6 worm cellular contexts compared by ENCODE assay signal in the genomic region with DNA sequence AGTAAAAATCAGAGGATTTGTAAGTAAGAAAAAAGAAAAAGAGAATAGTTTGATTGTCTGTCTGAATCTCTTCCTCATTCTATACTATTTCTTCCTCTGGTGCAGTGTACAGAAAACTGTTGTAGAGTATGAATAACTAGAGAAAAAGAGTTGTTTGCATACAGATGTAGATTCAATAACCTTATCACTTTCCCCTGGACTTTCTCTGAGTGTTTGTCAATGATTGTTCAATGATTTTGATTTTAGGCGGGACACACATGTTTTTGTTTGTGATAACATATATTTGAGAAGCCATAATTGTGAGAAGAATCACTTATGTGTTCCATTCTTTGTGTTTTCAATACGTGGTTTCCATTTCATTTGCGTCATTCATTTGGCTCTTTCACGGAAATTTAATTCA.
A peak's percentile ranks its signal among the peaks of the same experiment; 100 is the strongest.
TF ChIP-seq lines count a peak whose summit lies in the region.

No protein-coding gene starts in this region.

TF ChIP-seq in whole organism, L1 larva, 84 proteins besides CTCF, POLR2A, EP300 and RAD21:
- TF ChIP-seq efl-1 (optimal IDR thresholded peaks at IDR 0.05; lab: Kevin White, UChicago) (no peak), efl-1 (GFP tag; optimal IDR thresholded peaks at IDR 0.05 in 1 of 2; lab: Kevin White, UChicago) (peak in 1 of 2 experiments; percentile 10), grh-1 (GFP tag; IDR thresholded peaks at IDR 0.05; lab: Robert Waterston, UW) (no peak), lin-14 (GFP tag; optimal IDR thresholded peaks at IDR 0.05; lab: Kevin White, UChicago) (peak; percentile 23), lsy-2 (tag; optimal IDR thresholded peaks at IDR 0.05; lab: Kevin White, UChicago) (no peak), nhr-20 (tag; optimal IDR thresholded peaks at IDR 0.05; lab: Kevin White, UChicago) (peak; percentile 3), nhr-71 (tag; optimal IDR thresholded peaks at IDR 0.05; lab: Kevin White, UChicago) (no peak), blmp-1 (tag; optimal IDR thresholded peaks at IDR 0.05; lab: Kevin White, UChicago) (peak; percentile 48), elt-2 (tag; optimal IDR thresholded peaks at IDR 0.05; lab: Kevin White, UChicago) (peak; percentile 71)

TF ChIP-seq in whole organism, L2 larva, 48 proteins besides CTCF, POLR2A, EP300 and RAD21:
- peak; percentile 55 for TF ChIP-seq crh-2 (tag; optimal IDR thresholded peaks at IDR 0.05; lab: Kevin White, UChicago)
- TF ChIP-seq fos-1 (tag; optimal IDR thresholded peaks at IDR 0.05; lab: Kevin White, UChicago): peak; percentile 55
- no peak for TF ChIP-seq ztf-1 (GFP tag; conservative IDR thresholded peaks at IDR 0.05; lab: Robert Waterston, UW)
- TF ChIP-seq sma-9 (GFP tag; optimal IDR thresholded peaks at IDR 0.05; lab: Kevin White, UChicago): peak; percentile 18
- TF ChIP-seq sma-9 (tag; optimal IDR thresholded peaks at IDR 0.05; lab: Kevin White, UChicago): no peak
- no peak for TF ChIP-seq ama-1 (optimal IDR thresholded peaks at IDR 0.05; lab: Kevin White, UChicago)
- peak; percentile 10 for TF ChIP-seq F13H6.1 (tag; optimal IDR thresholded peaks at IDR 0.05; lab: Kevin White, UChicago)

TF ChIP-seq in whole organism, L3 larva, 47 proteins besides CTCF, POLR2A, EP300 and RAD21:
- TF ChIP-seq ceh-9 (tag; optimal IDR thresholded peaks at IDR 0.05; lab: Kevin White, UChicago) (no peak), hmg-11 (tag; optimal IDR thresholded peaks at IDR 0.05; lab: Kevin White, UChicago) (no peak), eor-1 (tag; optimal IDR thresholded peaks at IDR 0.05; lab: Kevin White, UChicago) (no peak), lin-39 (tag; optimal IDR thresholded peaks at IDR 0.05; lab: Kevin White, UChicago) (no peak), pha-4 (tag; optimal IDR thresholded peaks at IDR 0.05; lab: Kevin White, UChicago) (peak; percentile 69), mml-1 (tag; optimal IDR thresholded peaks at IDR 0.05; lab: Kevin White, UChicago) (no peak), pqm-1 (tag; optimal IDR thresholded peaks at IDR 0.05; lab: Kevin White, UChicago) (peak; percentile 62), elt-2 (tag; optimal IDR thresholded peaks at IDR 0.05; lab: Kevin White, UChicago) (peak; percentile 83), nhr-25 (tag; optimal IDR thresholded peaks at IDR 0.05; lab: Kevin White, UChicago) (no peak), jun-1 (tag; optimal IDR thresholded peaks at IDR 0.05; lab: Kevin White, UChicago) (peak; percentile 43), nhr-23 (tag; optimal IDR thresholded peaks at IDR 0.05; lab: Kevin White, UChicago) (no peak), sea-2 (GFP tag; optimal IDR thresholded peaks at IDR 0.05; lab: Kevin White, UChicago) (no peak)

TF ChIP-seq in whole organism, L4 larva, 104 proteins besides CTCF, POLR2A, EP300 and RAD21:
- TF ChIP-seq nhr-77 (tag; optimal IDR thresholded peaks at IDR 0.05; lab: Kevin White, UChicago): peak; percentile 40
- no peak for TF ChIP-seq mes-2 (tag; optimal IDR thresholded peaks at IDR 0.05; lab: Kevin White, UChicago; ENCODE audit: poor library complexity, severe bottlenecking)
- no peak for TF ChIP-seq saeg-2 (GFP tag; IDR thresholded peaks at IDR 0.05; lab: Robert Waterston, UW)
- TF ChIP-seq dmd-6 (GFP tag; IDR thresholded peaks at IDR 0.05; lab: Robert Waterston, UW): peak; percentile 28; the same call in 1 of the 2 replicates
- no peak for TF ChIP-seq daf-16 (GFP tag; optimal IDR thresholded peaks at IDR 0.05; lab: Kevin White, UChicago)
- peak; percentile 91 for TF ChIP-seq daf-16 (tag; optimal IDR thresholded peaks at IDR 0.05; lab: Kevin White, UChicago)
- peak; percentile 72 for TF ChIP-seq nhr-28 (tag; optimal IDR thresholded peaks at IDR 0.05; lab: Kevin White, UChicago)
- TF ChIP-seq dve-1 (tag; optimal IDR thresholded peaks at IDR 0.05; lab: Kevin White, UChicago; ENCODE audit: insufficient read depth): peak; percentile 60
- no peak for TF ChIP-seq ceh-62 (tag; optimal IDR thresholded peaks at IDR 0.05; lab: Kevin White, UChicago)
- TF ChIP-seq hlh-11 (tag; optimal IDR thresholded peaks at IDR 0.05; lab: Kevin White, UChicago): peak; percentile 67
- TF ChIP-seq zfp-2 (tag; optimal IDR thresholded peaks at IDR 0.05; lab: Kevin White, UChicago): no peak
- TF ChIP-seq pqm-1 (tag; optimal IDR thresholded peaks at IDR 0.05; lab: Kevin White, UChicago): peak; percentile 85
TF ChIP-seq in whole organism, L4 larva: peak in this region for 7.

TF ChIP-seq in whole organism, late embryonic, 69 proteins besides CTCF, POLR2A, EP300 and RAD21:
- no peak for TF ChIP-seq lim-6 (tag; optimal IDR thresholded peaks at IDR 0.05; lab: Kevin White, UChicago)
- TF ChIP-seq elt-2 (tag; optimal IDR thresholded peaks at IDR 0.05; lab: Kevin White, UChicago): peak; percentile 60

TF ChIP-seq in whole organism, young adult, 124 proteins besides CTCF, POLR2A, EP300 and RAD21:
- TF ChIP-seq nhr-80 (tag; optimal IDR thresholded peaks at IDR 0.05; lab: Kevin White, UChicago) (peak; percentile 61), rcor-1 (GFP tag; IDR thresholded peaks at IDR 0.05; lab: Robert Waterston, UW) (no peak)
